Fruit fly (Drosophila melanogaster) whole organism, prepupa: ENCODE data around the gene CG12477.

Experiments
- Blimp-1 ChIP-seq: fragments of 200-800 bp; sonication (Bioruptor generic); optimal IDR thresholded peaks from 3 replicates; lab custom pipeline; 2017; ENCODE audit warnings: missing biosample characterization, missing genetic modification characterization, mild to moderate bottlenecking, moderate library complexity, missing genetic modification reagents
- CG10631 ChIP-seq: fragments of 200-800 bp; sonication (Bioruptor generic); optimal IDR thresholded peaks from 2 replicates; lab custom pipeline; 2016; ENCODE audit warnings: missing biosample characterization, missing genetic modification characterization
- CG11902 ChIP-seq: fragments of 200-800 bp; sonication (Bioruptor generic); optimal IDR thresholded peaks from 3 replicates; lab custom pipeline; 2016; ENCODE audit warnings: missing biosample characterization, missing genetic modification characterization
- CG15336 ChIP-seq: fragments of 200-800 bp; sonication (Bioruptor generic); IDR thresholded peaks from 2 replicates; pipeline ENCODE4 v1.3.6; 2022; ENCODE audit warnings: missing biosample characterization, missing genetic modification characterization
- CG1621 ChIP-seq: fragments of 200-800 bp; sonication (Bioruptor generic); optimal IDR thresholded peaks from 3 replicates; lab custom pipeline; 2018; ENCODE audit warnings: missing biosample characterization, mild to moderate bottlenecking, missing genetic modification characterization
- CG16779 ChIP-seq: fragments of 200-800 bp; sonication (Bioruptor generic); optimal IDR thresholded peaks from 3 replicates; lab custom pipeline; 2017; ENCODE audit warnings: missing biosample characterization, mild to moderate bottlenecking, missing genetic modification characterization
- CG3032 ChIP-seq: fragments of 200-800 bp; optimal IDR thresholded peaks from 2 replicates; lab custom pipeline; 2019; ENCODE audit warnings: missing biosample characterization, mild to moderate bottlenecking, missing genetic modification characterization, moderate library complexity
- CG34406 ChIP-seq: fragments of 200-800 bp; sonication (Bioruptor generic); optimal IDR thresholded peaks from 3 replicates; lab custom pipeline; 2016; ENCODE audit warnings: missing biosample characterization, missing genetic modification characterization
- CG3919 ChIP-seq: fragments of 200-800 bp; sonication (Bioruptor generic); optimal IDR thresholded peaks from 3 replicates; lab custom pipeline; 2016; ENCODE audit warnings: missing biosample characterization, missing genetic modification characterization
- CG4318 ChIP-seq: fragments of 200-800 bp; sonication (Bioruptor generic); optimal IDR thresholded peaks from 3 replicates; lab custom pipeline; 2017; ENCODE audit warnings: missing biosample characterization, mild to moderate bottlenecking, missing genetic modification characterization
- CG6163 ChIP-seq: fragments of 200-800 bp; sonication (Bioruptor generic); IDR thresholded peaks from 3 replicates; pipeline ENCODE4 v1.3.6; 2022; ENCODE audit warnings: missing biosample characterization, missing genetic modification characterization
- CG6276 ChIP-seq: fragments of 200-800 bp; sonication (Bioruptor generic); optimal IDR thresholded peaks from 2 replicates; lab custom pipeline; 2017; ENCODE audit warnings: missing biosample characterization, mild to moderate bottlenecking, missing genetic modification characterization
- CG6792 ChIP-seq: fragments of 200-800 bp; sonication (Bioruptor generic); optimal IDR thresholded peaks from 3 replicates; lab custom pipeline; 2016; ENCODE audit warnings: missing biosample characterization, missing genetic modification characterization
- CG6854 ChIP-seq: fragments of 200-800 bp; sonication (Bioruptor generic); optimal IDR thresholded peaks from 2 replicates; lab custom pipeline; 2017; ENCODE audit warnings: missing biosample characterization, mild to moderate bottlenecking, missing genetic modification characterization
- CG7368 ChIP-seq: fragments of 200-800 bp; sonication (Bioruptor generic); optimal IDR thresholded peaks from 3 replicates; lab custom pipeline; 2016; ENCODE audit warnings: missing biosample characterization, missing genetic modification characterization
- CG8119 ChIP-seq: fragments of 200-800 bp; sonication (Bioruptor generic); IDR thresholded peaks from 3 replicates; pipeline ENCODE4 v1.3.6; 2022; ENCODE audit warnings: missing biosample characterization, missing genetic modification characterization
- CG8319 ChIP-seq: fragments of 200-800 bp; sonication (Bioruptor generic); optimal IDR thresholded peaks from 3 replicates; lab custom pipeline; 2016; ENCODE audit warnings: missing biosample characterization, missing genetic modification characterization
- CG9139 ChIP-seq: fragments of 200-800 bp; sonication (Bioruptor generic); optimal IDR thresholded peaks from 3 replicates; lab custom pipeline; 2017; ENCODE audit warnings: missing biosample characterization, mild to moderate bottlenecking, missing genetic modification characterization
- Eip75B ChIP-seq: fragments of 200-800 bp; sonication (Bioruptor generic); optimal IDR thresholded peaks from 3 replicates; lab custom pipeline; 2016; ENCODE audit warnings: missing biosample characterization, missing genetic modification characterization
- Eip78C ChIP-seq: fragments of 200-800 bp; sonication (Bioruptor generic); peaks from one replicate; lab custom pipeline; 2016; ENCODE audit warnings: missing biosample characterization, missing genetic modification characterization
- Eip93F ChIP-seq: fragments of 200-800 bp; sonication (Bioruptor generic); optimal IDR thresholded peaks from 2 replicates; lab custom pipeline; 2016; ENCODE audit warnings: missing biosample characterization, mild to moderate bottlenecking, missing genetic modification characterization
- Ets21C ChIP-seq: fragments of 200-800 bp; sonication (Bioruptor generic); optimal IDR thresholded peaks from 3 replicates; lab custom pipeline; 2016; ENCODE audit warnings: missing biosample characterization, missing genetic modification characterization
- Ets96B ChIP-seq: fragments of 200-800 bp; optimal IDR thresholded peaks from 2 replicates; lab custom pipeline; 2019; ENCODE audit warnings: missing biosample characterization, mild to moderate bottlenecking, missing genetic modification characterization, moderate library complexity
- Gug ChIP-seq: fragments of 200-800 bp; sonication (Bioruptor generic); IDR thresholded peaks from 2 replicates; pipeline ENCODE4 v1.3.6; 2022; ENCODE audit warnings: missing biosample characterization, missing genetic modification characterization
- Hr38 ChIP-seq: sonication (Bioruptor generic); optimal IDR thresholded peaks from 2 replicates; lab custom pipeline; 2016; ENCODE audit warnings: missing biosample characterization, missing genetic modification characterization
- Hr39 ChIP-seq: fragments of 200-800 bp; sonication (Bioruptor generic); optimal IDR thresholded peaks from 2 replicates; lab custom pipeline; 2016; ENCODE audit warnings: missing biosample characterization, missing genetic modification characterization
- Hr4 ChIP-seq: fragments of 200-800 bp; sonication (Bioruptor generic); optimal IDR thresholded peaks from 3 replicates; lab custom pipeline; 2016; ENCODE audit warnings: missing biosample characterization, missing genetic modification characterization
- OdsH ChIP-seq: fragments of 200-800 bp; sonication (Bioruptor generic); optimal IDR thresholded peaks from 3 replicates; lab custom pipeline; 2016; ENCODE audit warnings: missing biosample characterization, missing genetic modification characterization
- Smox ChIP-seq: fragments of 200-800 bp; sonication (Bioruptor generic); optimal IDR thresholded peaks from 3 replicates; lab custom pipeline; 2016; ENCODE audit warnings: missing biosample characterization, missing genetic modification characterization
- Sox102F ChIP-seq: fragments of 200-800 bp; sonication (Bioruptor generic); optimal IDR thresholded peaks from 2 replicates; lab custom pipeline; 2016; ENCODE audit warnings: missing biosample characterization, mild to moderate bottlenecking, missing genetic modification characterization
- Sox15 ChIP-seq: fragments of 200-800 bp; sonication (Bioruptor generic); optimal IDR thresholded peaks from 3 replicates; lab custom pipeline; 2016; ENCODE audit warnings: missing biosample characterization, missing genetic modification characterization
- achi ChIP-seq: fragments of 200-800 bp; sonication (Bioruptor generic); optimal IDR thresholded peaks from 3 replicates; lab custom pipeline; 2016; ENCODE audit warnings: missing biosample characterization, missing genetic modification characterization
- cyc ChIP-seq: fragments of 200-800 bp; sonication (Bioruptor generic); optimal IDR thresholded peaks from 3 replicates; lab custom pipeline; 2016; ENCODE audit warnings: missing biosample characterization, missing genetic modification characterization
- dac ChIP-seq: fragments of 200-800 bp; sonication (Bioruptor generic); optimal IDR thresholded peaks from 2 replicates; lab custom pipeline; 2017; ENCODE audit warnings: missing biosample characterization, mild to moderate bottlenecking, missing genetic modification characterization
- fd59A ChIP-seq: fragments of 200-800 bp; sonication (Bioruptor generic); optimal IDR thresholded peaks from 2 replicates; lab custom pipeline; 2017; ENCODE audit warnings: missing biosample characterization, mild to moderate bottlenecking, missing genetic modification characterization, missing genetic modification reagents
- fkh ChIP-seq: fragments of 200-800 bp; sonication (Bioruptor generic); optimal IDR thresholded peaks from 3 replicates; lab custom pipeline; 2017; ENCODE audit warnings: missing biosample characterization, mild to moderate bottlenecking, missing genetic modification characterization, moderate library complexity
- lz ChIP-seq: fragments of 200-800 bp; sonication (Bioruptor generic); optimal IDR thresholded peaks from 3 replicates; lab custom pipeline; 2016; ENCODE audit warnings: missing biosample characterization, missing genetic modification characterization
- spab ChIP-seq: fragments of 200-800 bp; sonication (Bioruptor generic); optimal IDR thresholded peaks from 2 replicates; lab custom pipeline; 2017; ENCODE audit warnings: missing biosample characterization, mild to moderate bottlenecking, missing genetic modification characterization, missing genetic modification reagents
- ss ChIP-seq, 2 experiments: fragments of 200-800 bp; sonication (Bioruptor generic); optimal IDR thresholded peaks; 2 replicates in 1 of 2; 3 replicates in 1 of 2; lab custom pipeline; 2017 to 2018; ENCODE audit warnings: mild to moderate bottlenecking in 2 of 2, missing biosample characterization in 2 of 2, missing genetic modification characterization in 2 of 2, moderate library complexity in 1 of 2
- svp ChIP-seq: fragments of 200-800 bp; sonication (Bioruptor generic); peaks from one replicate; lab custom pipeline; 2016; ENCODE audit warnings: missing biosample characterization, missing genetic modification characterization
- topi ChIP-seq: fragments of 200-800 bp; sonication (Bioruptor generic); optimal IDR thresholded peaks from 3 replicates; lab custom pipeline; 2016; ENCODE audit warnings: missing biosample characterization, missing genetic modification characterization
- vri ChIP-seq: fragments of 200-800 bp; sonication (Bioruptor generic); optimal IDR thresholded peaks from 3 replicates; lab custom pipeline; 2016; ENCODE audit warnings: missing biosample characterization, mild to moderate bottlenecking, missing genetic modification characterization

CG12477 gene

dm6 chr3L:18758894-18759569 lies 36.0 kb upstream of the CG12477 start (continued):
- TF ChIP-seq CG3919 (GFP tag; lab: Kevin White, UChicago): peak; percentile 32
- TF ChIP-seq Eip75B (GFP tag; lab: Kevin White, UChicago): peak; percentile 99
- peak in 1 of 2 experiments; percentile 63 for TF ChIP-seq ss (GFP tag; optimal IDR thresholded peaks at IDR 0.05; lab: Kevin White, UChicago)
- TF ChIP-seq OdsH (GFP tag; lab: Kevin White, UChicago): no peak
- TF ChIP-seq spab (GFP tag; lab: Kevin White, UChicago): no peak
- peak; percentile 47 for TF ChIP-seq dac (GFP tag; lab: Kevin White, UChicago)
- no peak for TF ChIP-seq lz (GFP tag; lab: Kevin White, UChicago)
- TF ChIP-seq Hr4 (GFP tag; lab: Kevin White, UChicago): peak; percentile 5
- no peak for TF ChIP-seq CG4318
- peak; percentile 60; the same call in 2 of the 3 replicates for TF ChIP-seq CG8119 (GFP tag; lab: Robert Waterston, UW)
- TF ChIP-seq CG6792: peak; percentile 26
- TF ChIP-seq topi (GFP tag; lab: Kevin White, UChicago): peak; percentile 43
- TF ChIP-seq CG10631: no peak
- peak; percentile 8 for TF ChIP-seq Sox102F
- TF ChIP-seq fkh (GFP tag; lab: Kevin White, UChicago): peak; percentile 89

dm6 chr3L:18757079-18757815 lies 34.2 kb upstream of the CG12477 start:
- peak; percentile 28 for TF ChIP-seq CG6276 (GFP tag; lab: Kevin White, UChicago)
- TF ChIP-seq Eip75B (GFP tag; lab: Kevin White, UChicago): peak; percentile 53
- TF ChIP-seq CG8119 (GFP tag; lab: Robert Waterston, UW): peak; percentile 44; the same call in 2 of the 3 replicates
- TF ChIP-seq Blimp-1 (GFP tag; lab: Kevin White, UChicago): peak; percentile 34
- TF ChIP-seq CG6163 (GFP tag; lab: Robert Waterston, UW): 0 out of 3 replicates have a peak, but pooled peaks have one; percentile 18
- TF ChIP-seq CG4318: no peak
- TF ChIP-seq CG8319 (GFP tag; lab: Kevin White, UChicago): no peak
- TF ChIP-seq svp (GFP tag; lab: Kevin White, UChicago): no peak
- peak; percentile 62 for TF ChIP-seq vri (GFP tag; lab: Kevin White, UChicago)
- no peak for TF ChIP-seq Hr38 (GFP tag; lab: Kevin White, UChicago)
- peak; percentile 21 for TF ChIP-seq fkh (GFP tag; lab: Kevin White, UChicago)
- no peak for TF ChIP-seq CG11902 (GFP tag; lab: Kevin White, UChicago)
- TF ChIP-seq Hr39 (GFP tag; lab: Kevin White, UChicago): no peak
- no peak for TF ChIP-seq Eip93F (GFP tag; lab: Kevin White, UChicago)
- TF ChIP-seq CG15336 (GFP tag; lab: Robert Waterston, UW): 0 out of 2 replicates have a peak, but pooled peaks have one; percentile 47
- no peak for TF ChIP-seq cyc (GFP tag; lab: Kevin White, UChicago)
- TF ChIP-seq lz (GFP tag; lab: Kevin White, UChicago): no peak
- no peak for TF ChIP-seq CG9139
- no peak for TF ChIP-seq Ets21C (GFP tag; lab: Kevin White, UChicago)
- TF ChIP-seq achi (GFP tag; lab: Kevin White, UChicago): no peak
- peak; percentile 5 for TF ChIP-seq dac (GFP tag; lab: Kevin White, UChicago)
- no peak for TF ChIP-seq CG3032
- TF ChIP-seq Gug (GFP tag; lab: Robert Waterston, UW): no peak
- no peak for TF ChIP-seq CG6854 (GFP tag; lab: Kevin White, UChicago)
- TF ChIP-seq CG3919 (GFP tag; lab: Kevin White, UChicago): no peak
- TF ChIP-seq Eip78C (GFP tag; lab: Kevin White, UChicago): peak; percentile 52
- no peak for TF ChIP-seq Hr4 (GFP tag; lab: Kevin White, UChicago)

DNA sequence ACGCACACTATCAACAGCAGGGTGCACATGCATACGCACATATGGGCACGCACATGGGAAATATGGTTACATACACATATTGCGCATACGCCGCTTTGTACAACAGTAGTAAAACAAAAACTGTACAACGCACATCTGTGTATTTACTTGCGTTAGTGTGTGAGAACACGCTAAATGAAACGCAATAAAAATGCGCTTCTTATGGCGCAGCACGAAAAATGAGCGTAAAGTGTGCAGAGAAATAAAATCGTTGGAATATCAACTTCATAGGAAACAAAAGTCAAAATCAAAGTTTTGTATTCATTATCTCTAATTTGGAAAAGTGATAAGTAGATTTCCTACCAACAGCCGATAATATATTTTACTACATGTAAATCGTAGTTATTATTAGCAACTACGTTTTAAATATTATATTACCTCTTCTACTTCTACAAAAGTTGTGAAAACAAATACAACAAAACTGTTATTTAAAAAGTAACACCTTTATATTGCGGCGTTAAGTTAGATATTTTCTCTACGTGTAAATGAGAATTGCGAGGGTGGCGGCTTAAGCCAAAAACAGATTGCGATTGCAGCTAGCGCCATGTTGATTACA lies 33.3 kb upstream of the CG12477 start:
- TF ChIP-seq Ets21C (GFP tag; lab: Kevin White, UChicago): peak; percentile 31
- TF ChIP-seq CG1621: no peak
- peak; percentile 85 for TF ChIP-seq CG8119 (GFP tag; lab: Robert Waterston, UW)
- TF ChIP-seq cyc (GFP tag; lab: Kevin White, UChicago): peak; percentile 68
- TF ChIP-seq Smox (GFP tag; lab: Kevin White, UChicago): peak; percentile 79
- TF ChIP-seq achi (GFP tag; lab: Kevin White, UChicago): peak; percentile 77
- TF ChIP-seq CG3032: peak; percentile 58
- peak; percentile 46 for TF ChIP-seq CG7368
- TF ChIP-seq ss (GFP tag; optimal IDR thresholded peaks at IDR 0.05; lab: Kevin White, UChicago): peak in 1 of 2 experiments; percentile 52
- TF ChIP-seq Eip93F (GFP tag; lab: Kevin White, UChicago): no peak
- TF ChIP-seq CG16779: no peak
- peak; percentile 83 for TF ChIP-seq Hr4 (GFP tag; lab: Kevin White, UChicago)
- TF ChIP-seq CG34406 (GFP tag; lab: Kevin White, UChicago): peak; percentile 86
- peak; percentile 72; the same call in 2 of the 3 replicates for TF ChIP-seq CG6163 (GFP tag; lab: Robert Waterston, UW)
- peak; percentile 28 for TF ChIP-seq fd59A (GFP tag; lab: Kevin White, UChicago)
- peak; percentile 45 for TF ChIP-seq Ets96B
- TF ChIP-seq Sox15 (GFP tag; lab: Kevin White, UChicago): peak; percentile 62
- peak; percentile 75 for TF ChIP-seq CG11902 (GFP tag; lab: Kevin White, UChicago)
- peak; percentile 45 for TF ChIP-seq Eip75B (GFP tag; lab: Kevin White, UChicago)
- TF ChIP-seq svp (GFP tag; lab: Kevin White, UChicago): peak; percentile 88
